Worm (Caenorhabditis elegans) whole organism, early embryonic: ENCODE results near the gene H23L24.4.

ENCODE experiments used
- B0310.2 ChIP-seq: sonication (generic microtip); optimal IDR thresholded peaks from 2 replicates; lab custom pipeline; 2016; ENCODE audit warnings: mild to moderate bottlenecking, missing genetic modification characterization, missing compliant biosample characterization
- F13C5.2 ChIP-seq: sonication (generic microtip); optimal IDR thresholded peaks from 2 replicates; lab custom pipeline; 2017; ENCODE audit warnings: mild to moderate bottlenecking, missing genetic modification characterization, inconsistent platforms, missing compliant biosample characterization
- aly-1 ChIP-seq: sonication (generic microtip); optimal IDR thresholded peaks from 2 replicates; lab custom pipeline; 2016; ENCODE audit warnings: missing genetic modification characterization, missing compliant biosample characterization
- ama-1 ChIP-seq: fragments of 150-350 bp; optimal IDR thresholded peaks from 2 replicates; lab custom pipeline; 2014
- ceh-13 ChIP-seq: fragments of 200-800 bp; sonication (Bioruptor generic); optimal IDR thresholded peaks from 2 replicates; lab custom pipeline; 2018; ENCODE audit warnings: mild to moderate bottlenecking, missing genetic modification characterization, missing compliant biosample characterization
- ceh-36 ChIP-seq: sonication (generic microtip); optimal IDR thresholded peaks from 2 replicates; lab custom pipeline; 2016; ENCODE audit warnings: missing genetic modification characterization, inconsistent platforms, missing compliant biosample characterization
- ets-7 ChIP-seq: sonication (generic microtip); optimal IDR thresholded peaks from 2 replicates; lab custom pipeline; 2016; ENCODE audit warnings: missing genotype, missing genetic modification characterization, missing compliant biosample characterization
- flt-1 ChIP-seq: fragments of 200-800 bp; sonication (Bioruptor generic); IDR thresholded peaks from 2 replicates; pipeline ENCODE4 v1.3.6; 2022; ENCODE audit warnings: missing genetic modification characterization, missing compliant biosample characterization
- hmbx-1 ChIP-seq: sonication (generic microtip); optimal IDR thresholded peaks from 2 replicates; lab custom pipeline; 2016; ENCODE audit warnings: mild to moderate bottlenecking, missing genetic modification characterization, missing compliant biosample characterization
- hmg-4 ChIP-seq: fragments of 200-800 bp; sonication (Bioruptor generic); optimal IDR thresholded peaks from 2 replicates; lab custom pipeline; 2018; ENCODE audit warnings: mild to moderate bottlenecking, missing genetic modification characterization, missing compliant biosample characterization
- hnd-1 ChIP-seq: sonication (generic microtip); optimal IDR thresholded peaks from 2 replicates; lab custom pipeline; 2016; ENCODE audit warnings: missing genetic modification characterization, missing compliant biosample characterization
- pes-1 ChIP-seq: fragments of 200-800 bp; sonication (Bioruptor generic); IDR thresholded peaks from 2 replicates; pipeline ENCODE4 v1.3.6; 2022; ENCODE audit warnings: missing genetic modification reagents, missing genetic modification characterization, missing compliant biosample characterization
- scrt-1 ChIP-seq: fragments of 200-800 bp; sonication (Bioruptor generic); IDR thresholded peaks from 2 replicates; pipeline ENCODE4 v1.3.6; 2022; ENCODE audit warnings: missing genetic modification characterization, missing compliant biosample characterization
- sea-1 ChIP-seq: fragments of 200-800 bp; sonication (Bioruptor generic); conservative IDR thresholded peaks from 2 replicates; pipeline ENCODE4 v1.3.6; 2022; ENCODE audit warnings: missing genetic modification characterization, missing compliant biosample characterization
- tbx-11 ChIP-seq: fragments of 200-800 bp; sonication (Bioruptor generic); IDR thresholded peaks from 2 replicates; pipeline ENCODE4 v1.3.6; 2022; ENCODE audit warnings: missing genetic modification characterization, missing compliant biosample characterization
- tbx-37 ChIP-seq: fragments of 200-800 bp; sonication (Bioruptor generic); conservative IDR thresholded peaks from 2 replicates; pipeline ENCODE4 v1.3.6; 2022; ENCODE audit warnings: missing genetic modification reagents, missing genetic modification characterization, missing compliant biosample characterization
- tra-4 ChIP-seq: sonication (generic microtip); optimal IDR thresholded peaks from 2 replicates; lab custom pipeline; 2017; ENCODE audit warnings: missing genetic modification characterization, missing compliant biosample characterization

Gene H23L24.4

ce11 chrIV:8743654-8744332, 38.4 kb upstream of the H23L24.4 start, which contains the start of gene F21D5.7:
TSS of gene F21D5.7 (minus strand) at chrIV:8743704.
- TF ChIP-seq pes-1 (GFP tag; lab: Robert Waterston, UW) (no peak), aly-1 (tag; lab: Kevin White, UChicago) (no peak), F13C5.2 (peak; percentile 43), flt-1 (GFP tag; lab: Robert Waterston, UW) (no peak), ets-7 (tag; lab: Kevin White, UChicago) (no peak)

ce11 chrIV:8740952-8741438, 35.6 kb upstream of the H23L24.4 start, which contains the start of gene F21D5.6:
TSS of gene F21D5.6 (minus strand) at chrIV:8741388.
- no peak for TF ChIP-seq hmbx-1 (tag; lab: Kevin White, UChicago)
- no peak for TF ChIP-seq tra-4
- TF ChIP-seq ama-1, result no peak
- TF ChIP-seq flt-1 (GFP tag; lab: Robert Waterston, UW), result no peak
- no peak for TF ChIP-seq ets-7 (tag; lab: Kevin White, UChicago)
- TF ChIP-seq hmg-4 (GFP tag; lab: Kevin White, UChicago), result no peak
- TF ChIP-seq aly-1 (tag; lab: Kevin White, UChicago), result no peak
- TF ChIP-seq hnd-1 (tag; lab: Kevin White, UChicago), result no peak
- TF ChIP-seq ceh-36, result no peak
- TF ChIP-seq tbx-11 (GFP tag; lab: Robert Waterston, UW), result no peak
- no peak for TF ChIP-seq F13C5.2
- no peak for TF ChIP-seq pes-1 (GFP tag; lab: Robert Waterston, UW)
- no peak for TF ChIP-seq tbx-37 (GFP tag; lab: Robert Waterston, UW)
- no peak for TF ChIP-seq sea-1
- no peak for TF ChIP-seq scrt-1 (GFP tag; lab: Robert Waterston, UW)
- no peak for TF ChIP-seq B0310.2 (tag; lab: Kevin White, UChicago)
- TF ChIP-seq ceh-13, result no peak

DNA sequence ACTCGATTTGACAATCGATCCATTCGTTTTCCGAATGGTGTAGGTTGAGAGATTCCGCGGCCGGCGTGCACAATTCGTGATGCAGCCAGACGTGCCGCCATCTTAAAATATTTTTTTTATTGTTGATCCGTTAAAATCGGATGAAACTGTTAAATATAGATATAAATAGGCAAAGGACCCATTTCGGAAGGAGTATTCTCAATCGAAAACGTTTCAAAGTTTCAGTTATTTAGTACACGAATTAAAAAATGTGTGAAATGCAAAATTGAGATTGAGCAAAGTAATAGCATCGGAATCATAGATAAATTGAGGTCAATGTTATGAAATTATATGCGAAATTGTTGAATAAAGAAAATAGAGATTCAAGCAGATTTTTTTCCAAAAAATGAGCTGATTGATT, 34.5 kb upstream of the H23L24.4 start, which contains the start of gene mrps-33:
Gene mrps-33, minus strand, starts transcription at position 101 of the 400 bp plus-strand sequence.
- no peak for TF ChIP-seq F13C5.2
- TF ChIP-seq tbx-37 (GFP tag; lab: Robert Waterston, UW), result no peak
- TF ChIP-seq pes-1 (GFP tag; lab: Robert Waterston, UW), result no peak
- TF ChIP-seq ceh-13, result no peak
- no peak for TF ChIP-seq B0310.2 (tag; lab: Kevin White, UChicago)
- TF ChIP-seq sea-1, result no peak
- TF ChIP-seq flt-1 (GFP tag; lab: Robert Waterston, UW), result no peak
- TF ChIP-seq scrt-1 (GFP tag; lab: Robert Waterston, UW), result no peak
- TF ChIP-seq aly-1 (tag; lab: Kevin White, UChicago), result no peak
- no peak for TF ChIP-seq hmg-4 (GFP tag; lab: Kevin White, UChicago)

ce11 chrIV:8739294-8739693, 33.9 kb upstream of the H23L24.4 start, which contains the start of gene F21D5.5:
TSS of gene F21D5.5 (minus strand) at chrIV:8739394.
- TF ChIP-seq B0310.2 (tag; lab: Kevin White, UChicago) (no peak), hmbx-1 (tag; lab: Kevin White, UChicago) (no peak), tbx-11 (GFP tag; lab: Robert Waterston, UW) (no peak), hnd-1 (tag; lab: Kevin White, UChicago) (no peak), sea-1 (no peak), scrt-1 (GFP tag; lab: Robert Waterston, UW) (no peak), tra-4 (no peak), flt-1 (GFP tag; lab: Robert Waterston, UW) (no peak), ama-1 (no peak), tbx-37 (GFP tag; lab: Robert Waterston, UW) (no peak), ceh-13 (no peak), F13C5.2 (no peak), hmg-4 (GFP tag; lab: Kevin White, UChicago) (no peak), ceh-36 (no peak), pes-1 (GFP tag; lab: Robert Waterston, UW) (no peak), ets-7 (tag; lab: Kevin White, UChicago) (no peak), aly-1 (tag; lab: Kevin White, UChicago) (no peak)

DNA sequence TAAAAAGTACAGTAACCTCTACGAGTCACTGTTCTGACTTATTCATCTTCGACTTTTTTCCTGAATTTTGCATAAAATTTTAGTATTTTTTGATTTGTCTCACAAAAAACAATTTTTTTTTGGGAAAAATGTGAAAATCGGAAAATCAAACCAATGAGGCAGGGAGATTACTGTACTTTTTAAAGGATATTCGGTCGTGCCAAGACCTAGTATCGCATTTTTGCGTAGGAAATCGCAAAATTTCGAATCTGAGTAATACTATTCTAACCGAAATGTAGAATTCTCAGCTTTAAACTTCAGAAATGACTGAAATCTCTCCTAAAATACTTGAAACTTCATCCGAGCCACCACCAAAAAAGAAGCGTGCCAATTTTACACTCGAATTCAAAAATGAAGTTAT, 32.4 kb upstream of the H23L24.4 start, which contains the start of gene F21D5.4:
Gene F21D5.4, plus strand, starts transcription at position 301 of the 400 bp plus-strand sequence.
- no peak for TF ChIP-seq ceh-36
- no peak for TF ChIP-seq tbx-37 (GFP tag; lab: Robert Waterston, UW)
- TF ChIP-seq tra-4, result no peak
- no peak for TF ChIP-seq hmbx-1 (tag; lab: Kevin White, UChicago)
- TF ChIP-seq B0310.2 (tag; lab: Kevin White, UChicago), result no peak
- no peak for TF ChIP-seq tbx-11 (GFP tag; lab: Robert Waterston, UW)
- no peak for TF ChIP-seq F13C5.2
- no peak for TF ChIP-seq pes-1 (GFP tag; lab: Robert Waterston, UW)
- no peak for TF ChIP-seq sea-1
- no peak for TF ChIP-seq hmg-4 (GFP tag; lab: Kevin White, UChicago)
- TF ChIP-seq aly-1 (tag; lab: Kevin White, UChicago), result no peak
- TF ChIP-seq flt-1 (GFP tag; lab: Robert Waterston, UW), result no peak
- no peak for TF ChIP-seq scrt-1 (GFP tag; lab: Robert Waterston, UW)
- TF ChIP-seq ets-7 (tag; lab: Kevin White, UChicago), result no peak
- no peak for TF ChIP-seq ceh-13

DNA sequence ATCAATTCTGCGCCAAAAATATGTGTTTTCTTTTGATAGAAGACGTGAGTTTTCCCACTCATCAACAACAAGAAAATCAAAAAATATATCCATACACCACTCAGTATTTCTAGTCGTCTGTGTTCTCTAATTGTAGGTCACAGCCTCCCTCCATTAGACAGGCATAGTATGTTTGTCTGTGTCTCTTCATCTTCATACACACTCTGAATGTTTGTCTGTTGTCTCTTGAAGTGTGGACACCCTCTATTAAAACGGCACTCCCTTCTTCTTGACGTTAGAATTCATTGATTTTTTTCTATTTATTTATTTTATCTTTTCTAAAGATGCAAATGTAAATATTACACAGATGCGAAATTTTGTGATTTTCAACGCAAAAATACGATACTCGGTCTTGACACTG, 31.9 kb upstream of the H23L24.4 start:
- TF ChIP-seq ama-1, result no peak

DNA sequence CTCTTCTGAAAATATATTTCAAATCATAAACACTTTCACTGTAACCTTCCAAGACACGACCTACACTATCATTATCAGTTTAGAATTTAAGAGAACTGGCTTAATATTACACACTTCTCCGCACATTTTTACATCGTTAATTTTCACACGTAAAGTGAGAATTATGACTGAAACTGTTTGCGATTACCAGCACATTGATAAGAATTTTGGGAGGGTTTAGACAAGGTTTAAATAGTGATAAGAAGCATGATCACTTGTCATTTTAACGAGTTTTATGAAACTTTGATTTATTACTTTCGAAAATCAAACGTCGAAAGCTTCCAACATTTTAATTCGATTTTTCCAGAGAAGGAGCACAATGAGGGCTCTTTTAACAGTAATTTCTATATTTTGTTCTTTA, 25.1 kb upstream of the H23L24.4 start, which contains the start of gene F21D5.3:
Gene F21D5.3, plus strand, starts transcription at position 347 of the 400 bp plus-strand sequence.
- TF ChIP-seq B0310.2 (tag; lab: Kevin White, UChicago) (no peak), aly-1 (tag; lab: Kevin White, UChicago) (no peak), ama-1 (no peak), tbx-11 (GFP tag; lab: Robert Waterston, UW) (no peak), sea-1 (no peak), hmbx-1 (tag; lab: Kevin White, UChicago) (no peak), ceh-13 (no peak), tbx-37 (GFP tag; lab: Robert Waterston, UW) (no peak), ceh-36 (no peak), scrt-1 (GFP tag; lab: Robert Waterston, UW) (no peak), hnd-1 (tag; lab: Kevin White, UChicago) (no peak), F13C5.2 (no peak), tra-4 (no peak), ets-7 (tag; lab: Kevin White, UChicago) (no peak), hmg-4 (GFP tag; lab: Kevin White, UChicago) (no peak), pes-1 (GFP tag; lab: Robert Waterston, UW) (no peak), flt-1 (GFP tag; lab: Robert Waterston, UW) (no peak)
